Worm (Caenorhabditis elegans) whole organism, mixed stage, embryonic: Measurements from ENCODE around the gene F08H9.3.
A peak's percentile ranks its signal among the peaks of the same experiment; 100 is the strongest.

ENCODE experiments used
- M03D4.4 ChIP-seq: sonication (generic microtip); optimal IDR thresholded peaks from 2 replicates; lab custom pipeline; 2017; ENCODE audit warnings: mild to moderate bottlenecking, missing genetic modification characterization, missing compliant biosample characterization
- blmp-1 ChIP-seq: fragments of 150-350 bp; optimal IDR thresholded peaks from 2 replicates; lab custom pipeline; 2014; ENCODE audit warnings: missing biosample characterization, missing genetic modification characterization
- ceh-39 ChIP-seq: fragments of 150-350 bp; optimal IDR thresholded peaks from 2 replicates; lab custom pipeline; 2014; ENCODE audit warnings: missing biosample characterization, missing genetic modification characterization
- ceh-83 ChIP-seq: fragments of 200-800 bp; sonication (Bioruptor generic); optimal IDR thresholded peaks from 2 replicates; lab custom pipeline; 2018; ENCODE audit warnings: mild to moderate bottlenecking, missing genetic modification characterization, missing compliant biosample characterization
- ces-1 ChIP-seq: fragments of 150-350 bp; optimal IDR thresholded peaks from 2 replicates; lab custom pipeline; 2014; ENCODE audit warnings: missing biosample characterization, missing genetic modification reagents, missing genetic modification characterization
- cnd-1 ChIP-seq: fragments of 200-800 bp; sonication (Bioruptor generic); optimal IDR thresholded peaks from 2 replicates; lab custom pipeline; 2018; ENCODE audit warnings: mild to moderate bottlenecking, missing genetic modification characterization, missing compliant biosample characterization
- drap-1 ChIP-seq: fragments of 200-800 bp; sonication (Bioruptor generic); optimal IDR thresholded peaks from 3 replicates; lab custom pipeline; 2018; ENCODE audit warnings: mild to moderate bottlenecking, missing genetic modification characterization, missing compliant biosample characterization
- elt-1 ChIP-seq: sonication (generic microtip); optimal IDR thresholded peaks from 2 replicates; lab custom pipeline; 2017; ENCODE audit warnings: missing genetic modification characterization, mild to moderate bottlenecking, missing compliant biosample characterization, antibody characterized with exemption, moderate library complexity, borderline replicate concordance; ENCODE audit not compliant: insufficient read depth
- elt-3 ChIP-seq: fragments of 150-350 bp; optimal IDR thresholded peaks from 2 replicates; lab custom pipeline; 2014; ENCODE audit warnings: missing biosample characterization, missing genetic modification characterization
- flh-1 ChIP-seq: fragments of 200-800 bp; sonication (Bioruptor generic); optimal IDR thresholded peaks from 2 replicates; lab custom pipeline; 2018; ENCODE audit warnings: mild to moderate bottlenecking, missing genetic modification characterization, moderate library complexity, missing compliant biosample characterization
- ham-2 ChIP-seq: fragments of 200-800 bp; sonication (Bioruptor generic); optimal IDR thresholded peaks from 2 replicates; lab custom pipeline; 2018; ENCODE audit warnings: mild to moderate bottlenecking, missing genetic modification characterization, missing compliant biosample characterization
- hlh-1 ChIP-seq: fragments of 150-350 bp; optimal IDR thresholded peaks from 2 replicates; lab custom pipeline; 2014; ENCODE audit warnings: missing biosample characterization, missing genetic modification reagents, missing genetic modification characterization
- lin-13 ChIP-seq: fragments of 150-350 bp; optimal IDR thresholded peaks from 2 replicates; lab custom pipeline; 2014; ENCODE audit warnings: missing biosample characterization, missing genetic modification characterization
- lsy-2 ChIP-seq: fragments of 150-350 bp; optimal IDR thresholded peaks from 2 replicates; lab custom pipeline; 2014; ENCODE audit warnings: missing biosample characterization, missing genetic modification characterization
- mab-5 ChIP-seq: fragments of 150-350 bp; optimal IDR thresholded peaks from 2 replicates; lab custom pipeline; 2014; ENCODE audit warnings: missing biosample characterization, missing genetic modification characterization
- mep-1 ChIP-seq: fragments of 150-350 bp; optimal IDR thresholded peaks from 2 replicates; lab custom pipeline; 2017; ENCODE audit warnings: missing biosample characterization, missing genetic modification reagents, missing genetic modification characterization, inconsistent platforms
- mls-2 ChIP-seq: sonication (generic microtip); optimal IDR thresholded peaks from 2 replicates; lab custom pipeline; 2016; ENCODE audit warnings: mild to moderate bottlenecking, missing genetic modification characterization, moderate library complexity, missing compliant biosample characterization
- nhr-12 ChIP-seq: fragments of 150-350 bp; optimal IDR thresholded peaks from 2 replicates; lab custom pipeline; 2014; ENCODE audit warnings: missing biosample characterization, missing genetic modification characterization
- nhr-2 ChIP-seq: fragments of 150-350 bp; optimal IDR thresholded peaks from 2 replicates; lab custom pipeline; 2014; ENCODE audit warnings: missing biosample characterization, missing genetic modification characterization
- nhr-237 ChIP-seq: fragments of 150-350 bp; optimal IDR thresholded peaks from 2 replicates; lab custom pipeline; 2014; ENCODE audit warnings: missing biosample characterization, missing genetic modification characterization
- nhr-28 ChIP-seq: fragments of 150-350 bp; optimal IDR thresholded peaks from 2 replicates; lab custom pipeline; 2014; ENCODE audit warnings: missing biosample characterization, missing genetic modification characterization
- nhr-76 ChIP-seq: sonication (generic microtip); optimal IDR thresholded peaks from 2 replicates; lab custom pipeline; 2017; ENCODE audit warnings: missing biosample characterization, missing genetic modification characterization
- sem-2 ChIP-seq: fragments of 200-800 bp; sonication (Bioruptor generic); optimal IDR thresholded peaks from 2 replicates; lab custom pipeline; 2018; ENCODE audit warnings: mild to moderate bottlenecking, missing genetic modification characterization, missing compliant biosample characterization
- snpc-4 ChIP-seq: fragments of 150-350 bp; optimal IDR thresholded peaks from 2 replicates; lab custom pipeline; 2014; ENCODE audit warnings: missing biosample characterization, missing genetic modification characterization
- sptf-1 ChIP-seq: sonication (generic microtip); optimal IDR thresholded peaks from 2 replicates; lab custom pipeline; 2017; ENCODE audit warnings: mild to moderate bottlenecking, missing genetic modification characterization, moderate library complexity, missing compliant biosample characterization
- tbx-8 ChIP-seq: fragments of 200-800 bp; sonication (Bioruptor generic); optimal IDR thresholded peaks from 2 replicates; lab custom pipeline; 2018; ENCODE audit warnings: mild to moderate bottlenecking, missing genetic modification characterization, moderate library complexity, missing compliant biosample characterization
- unc-120 ChIP-seq: sonication (generic microtip); optimal IDR thresholded peaks from 2 replicates; lab custom pipeline; 2017; ENCODE audit warnings: missing genetic modification characterization, missing compliant biosample characterization; ENCODE audit not compliant: poor library complexity, severe bottlenecking
- unc-39 ChIP-seq: fragments of 150-350 bp; optimal IDR thresholded peaks from 2 replicates; lab custom pipeline; 2014; ENCODE audit warnings: missing biosample characterization, missing genetic modification characterization
- unc-62 ChIP-seq: fragments of 150-350 bp; optimal IDR thresholded peaks from 2 replicates; lab custom pipeline; 2014; ENCODE audit warnings: missing biosample characterization, missing genetic modification reagents, missing genetic modification characterization
- ztf-11 ChIP-seq: fragments of 150-350 bp; optimal IDR thresholded peaks from 2 replicates; lab custom pipeline; 2014; ENCODE audit warnings: missing biosample characterization, missing genetic modification characterization

The F08H9.3 gene

DNA sequence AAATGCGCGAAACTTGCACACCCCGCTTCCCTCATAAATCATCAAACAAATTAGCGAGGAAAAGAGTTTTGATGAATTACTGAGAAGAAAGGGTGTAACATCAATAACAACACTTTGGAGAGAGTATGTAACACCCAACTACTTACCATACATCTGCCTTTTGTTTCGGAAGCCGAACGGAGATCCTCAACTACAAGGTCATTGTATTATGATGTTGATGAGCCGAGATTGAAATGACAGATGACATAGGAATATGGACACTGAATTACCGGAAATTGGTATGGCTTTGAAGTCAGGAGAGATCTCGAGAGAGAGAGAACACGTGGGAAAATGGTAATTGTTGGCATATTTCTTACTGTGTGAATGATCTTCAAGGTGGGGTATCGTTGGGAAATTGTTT is 37.1 kb downstream of the F08H9.3 start:
- TF ChIP-seq snpc-4 (tag; lab: Kevin White, UChicago) (no peak), ceh-83 (GFP tag; lab: Kevin White, UChicago) (no peak), elt-3 (tag; lab: Kevin White, UChicago) (no peak), mab-5 (tag; lab: Kevin White, UChicago) (no peak), ham-2 (GFP tag; lab: Kevin White, UChicago) (peak; percentile 42), tbx-8 (GFP tag; lab: Kevin White, UChicago) (no peak), cnd-1 (tag; lab: Kevin White, UChicago) (no peak), unc-120 (tag; lab: Kevin White, UChicago) (no peak), sptf-1 (tag; lab: Kevin White, UChicago) (no peak), flh-1 (GFP tag; lab: Kevin White, UChicago) (no peak), unc-62 (peak; percentile 51), drap-1 (GFP tag; lab: Kevin White, UChicago) (no peak), nhr-237 (no peak), hlh-1 (tag; lab: Kevin White, UChicago) (no peak), ztf-11 (tag; lab: Kevin White, UChicago) (no peak), sem-2 (GFP tag; lab: Kevin White, UChicago) (no peak), nhr-12 (tag; lab: Kevin White, UChicago) (no peak), lin-13 (tag; lab: Kevin White, UChicago) (no peak)

DNA sequence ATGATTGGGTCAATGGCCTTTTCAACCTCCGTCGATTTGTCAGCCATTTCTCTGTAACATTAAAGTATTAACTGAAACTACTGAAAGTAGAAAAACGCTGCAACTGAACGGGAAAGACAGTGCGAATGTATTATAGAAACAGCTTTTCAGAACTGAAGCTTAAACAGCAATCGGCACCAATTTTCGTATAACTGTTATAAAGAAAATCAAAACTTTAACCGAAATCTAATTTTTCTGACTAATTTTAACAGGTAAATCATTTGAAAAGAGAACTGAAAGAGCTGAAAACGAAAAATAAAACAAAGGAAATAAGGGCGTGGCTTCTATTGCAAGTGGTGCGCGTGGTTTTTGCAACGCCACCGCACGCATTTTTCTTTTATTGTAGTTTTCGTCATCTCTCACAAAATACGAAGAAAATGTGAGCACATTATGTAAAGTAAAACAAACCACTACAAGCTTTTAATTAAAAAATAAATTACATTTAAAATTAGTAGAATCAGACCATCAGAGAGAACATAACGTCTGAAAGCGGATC is 38.1 kb downstream of the F08H9.3 start, which contains the start of gene rrsr-1:
TSS of gene rrsr-1 (minus strand) at position 51 of the 535 bp plus-strand sequence.
- peak; percentile 36 for TF ChIP-seq sptf-1 (tag; lab: Kevin White, UChicago)
- peak; percentile 54 for TF ChIP-seq drap-1 (GFP tag; lab: Kevin White, UChicago)
- TF ChIP-seq flh-1 (GFP tag; lab: Kevin White, UChicago) = no peak
- peak; percentile 18 for TF ChIP-seq lsy-2 (tag; lab: Kevin White, UChicago)
- TF ChIP-seq M03D4.4 (tag; lab: Kevin White, UChicago) = peak; percentile 46
- TF ChIP-seq hlh-1 (tag; lab: Kevin White, UChicago) = peak; percentile 12
- TF ChIP-seq blmp-1 (tag; lab: Kevin White, UChicago) = no peak
- TF ChIP-seq nhr-2 (tag; lab: Kevin White, UChicago) = peak; percentile 12

DNA sequence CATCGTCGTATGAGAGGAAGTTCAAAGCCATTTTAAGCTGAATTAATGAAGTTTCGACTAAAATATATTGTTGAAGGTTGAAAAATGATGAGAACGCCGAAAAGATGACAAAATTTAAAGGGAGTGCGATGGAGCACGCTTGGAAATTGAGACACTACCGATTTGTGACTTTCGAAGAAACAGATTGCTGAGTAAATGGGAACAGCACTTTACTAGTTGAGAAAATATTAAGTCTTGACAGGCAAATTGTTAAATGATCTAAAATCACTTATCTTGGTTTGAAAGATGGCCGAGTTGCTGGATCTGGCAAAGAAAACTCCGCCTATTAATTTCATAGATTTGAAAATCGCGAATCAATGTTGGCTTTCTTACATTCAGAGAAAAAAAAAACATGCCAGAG is 39.9 kb downstream of the F08H9.3 start, which contains the start of gene rpoa-12:
TSS of gene rpoa-12 (minus strand) at position 37 of the 400 bp plus-strand sequence.
- TF ChIP-seq hlh-1 (tag; lab: Kevin White, UChicago) (no peak), elt-1 (tag; lab: Kevin White, UChicago) (no peak), ces-1 (GFP tag; lab: Kevin White, UChicago) (peak; percentile 41), sem-2 (GFP tag; lab: Kevin White, UChicago) (no peak), lsy-2 (tag; lab: Kevin White, UChicago) (no peak), drap-1 (GFP tag; lab: Kevin White, UChicago) (peak; percentile 69), unc-120 (tag; lab: Kevin White, UChicago) (no peak), nhr-2 (tag; lab: Kevin White, UChicago) (no peak), mep-1 (peak; percentile 21), ceh-83 (GFP tag; lab: Kevin White, UChicago) (no peak), nhr-237 (peak; percentile 16), nhr-28 (tag; lab: Kevin White, UChicago) (no peak), unc-62 (no peak), nhr-76 (no peak), sptf-1 (tag; lab: Kevin White, UChicago) (no peak), flh-1 (GFP tag; lab: Kevin White, UChicago) (no peak)
- TF ChIP-seq, all 35 proteins: peak for 4

DNA sequence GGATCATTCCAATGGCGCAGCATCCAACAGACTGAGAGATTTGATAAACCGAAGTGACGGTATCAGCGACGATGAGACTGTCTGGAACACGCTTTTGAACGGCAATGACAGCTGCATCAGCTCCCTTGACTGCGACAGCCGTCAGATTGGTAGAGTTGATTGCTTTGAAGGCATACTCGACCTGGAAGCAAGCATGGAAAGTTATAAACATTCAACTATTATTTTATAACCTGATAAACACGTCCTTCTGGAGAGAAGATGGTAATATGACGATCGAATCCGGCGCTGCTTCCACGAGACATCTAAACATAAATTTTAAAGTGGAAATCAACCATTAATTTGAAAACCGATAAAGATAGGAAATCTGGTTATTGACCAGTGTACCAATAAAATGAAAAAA is 40.8 kb downstream of the F08H9.3 start, which contains the start of gene pas-1:
TSS of gene pas-1 (minus strand) at position 302 of the 400 bp plus-strand sequence.
- TF ChIP-seq M03D4.4 (tag; lab: Kevin White, UChicago) (no peak), flh-1 (GFP tag; lab: Kevin White, UChicago) (no peak), nhr-76 (no peak), ham-2 (GFP tag; lab: Kevin White, UChicago) (no peak), nhr-28 (tag; lab: Kevin White, UChicago) (no peak), cnd-1 (tag; lab: Kevin White, UChicago) (no peak), ceh-39 (tag; lab: Kevin White, UChicago) (no peak), mls-2 (tag; lab: Kevin White, UChicago) (no peak), unc-39 (tag; lab: Kevin White, UChicago) (no peak)
